Fruit fly (Drosophila melanogaster): ENCODE measurements around the gene CG13055.

Gene CG13055

dm6 chr3L:16268106-16268733 lies 16.1 kb upstream of the CG13055 start, which contains the start of gene CG4950:
CG4950 (minus strand) TSS chr3L:16268156.
- peak; percentile 40 for TF ChIP-seq HLH106 (tag; optimal IDR thresholded peaks at IDR 0.05)
- TF ChIP-seq jim (GFP tag; optimal IDR thresholded peaks at IDR 0.05), result no peak

dm6 chr3L:16265000-16265399 lies 12.8 kb upstream of the CG13055 start, which contains the start of the genes CG13051 and CG13069:
CG13051 (minus strand) TSS chr3L:16265100.
CG13069 (plus strand) TSS chr3L:16265385.
- TF ChIP-seq Rel (GFP tag; optimal IDR thresholded peaks at IDR 0.05) (no peak), Rel (tag; optimal IDR thresholded peaks at IDR 0.05) (no peak), Abd-B (GFP tag; optimal IDR thresholded peaks at IDR 0.05) (no peak), woc (GFP tag; optimal IDR thresholded peaks at IDR 0.05) (no peak), usp (GFP tag; optimal IDR thresholded peaks at IDR 0.05) (no peak), CG32264 (GFP tag; optimal IDR thresholded peaks at IDR 0.05) (no peak), foxo (GFP tag; optimal IDR thresholded peaks at IDR 0.05) (no peak), ey (GFP tag; optimal IDR thresholded peaks at IDR 0.05) (no peak), N (GFP tag; optimal IDR thresholded peaks at IDR 0.05) (no peak), HLH106 (tag; optimal IDR thresholded peaks at IDR 0.05) (no peak)

dm6 chr3L:16263043-16263442 lies 10.9 kb upstream of the CG13055 start, which contains the start of gene CG13070:
CG13070 (plus strand) TSS chr3L:16263343.
- TF ChIP-seq jim (GFP tag; optimal IDR thresholded peaks at IDR 0.05) (no peak), Dfd (GFP tag; optimal IDR thresholded peaks at IDR 0.05) (no peak), usp (GFP tag; optimal IDR thresholded peaks at IDR 0.05) (no peak), Hr78 (GFP tag; optimal IDR thresholded peaks at IDR 0.05) (no peak)

dm6 chr3L:16262440-16262839 lies 10.3 kb upstream of the CG13055 start, which contains the start of gene CG13071:
CG13071 (plus strand) TSS chr3L:16262740.
- TF ChIP-seq CG9705 (GFP tag; optimal IDR thresholded peaks at IDR 0.05) (no peak), Myc (optimal IDR thresholded peaks at IDR 0.05) (no peak), HLH106 (tag; optimal IDR thresholded peaks at IDR 0.05) (no peak), Jra (GFP tag; optimal IDR thresholded peaks at IDR 0.05) (no peak), rgr (GFP tag; optimal IDR thresholded peaks at IDR 0.05) (no peak), Rel (GFP tag; optimal IDR thresholded peaks at IDR 0.05) (no peak), Rel (tag; optimal IDR thresholded peaks at IDR 0.05) (no peak)

- TF ChIP-seq Dif (GFP tag; optimal IDR thresholded peaks at IDR 0.05; ENCODE audit: partially characterized antibody) (no peak), CG9705 (GFP tag; optimal IDR thresholded peaks at IDR 0.05) (no peak), tai (GFP tag; optimal IDR thresholded peaks at IDR 0.05) (no peak), fru (GFP tag; optimal IDR thresholded peaks at IDR 0.05) (no peak), CrebA (GFP tag; optimal IDR thresholded peaks at IDR 0.05; ENCODE audit: borderline replicate concordance) (no peak), foxo (GFP tag; optimal IDR thresholded peaks at IDR 0.05) (no peak), Mio (GFP tag; optimal IDR thresholded peaks at IDR 0.05) (no peak), dmrt93B (GFP tag; optimal IDR thresholded peaks at IDR 0.05) (no peak), sv (GFP tag; optimal IDR thresholded peaks at IDR 0.05) (no peak), brk (GFP tag; optimal IDR thresholded peaks at IDR 0.05) (no peak), usp (GFP tag; optimal IDR thresholded peaks at IDR 0.05) (no peak), OdsH (GFP tag; optimal IDR thresholded peaks at IDR 0.05) (no peak), GATAd (GFP tag; optimal IDR thresholded peaks at IDR 0.05) (no peak), Dfd (GFP tag; optimal IDR thresholded peaks at IDR 0.05) (no peak), Jra (GFP tag; optimal IDR thresholded peaks at IDR 0.05) (no peak), pan (optimal IDR thresholded peaks at IDR 0.05) (no peak), ey (GFP tag; optimal IDR thresholded peaks at IDR 0.05) (no peak), sage (GFP tag; optimal IDR thresholded peaks at IDR 0.05) (no peak)
These were observed 9.3 kb upstream of the CG13055 start, which contains the start of gene CG34247 for dm6 chr3L:16261505-16261904. CG34247 (minus strand) TSS chr3L:16261605.

- TF ChIP-seq sv (GFP tag; optimal IDR thresholded peaks at IDR 0.05), result no peak
- TF ChIP-seq woc (GFP tag; optimal IDR thresholded peaks at IDR 0.05), result no peak
- no peak for TF ChIP-seq dmrt93B (GFP tag; optimal IDR thresholded peaks at IDR 0.05)
- no peak for TF ChIP-seq lola (GFP tag; optimal IDR thresholded peaks at IDR 0.05)
- no peak for TF ChIP-seq HLH106 (tag; optimal IDR thresholded peaks at IDR 0.05)
- no peak for TF ChIP-seq foxo (GFP tag; optimal IDR thresholded peaks at IDR 0.05)
These were observed 7.4 kb upstream of the CG13055 start, which contains the start of gene CG13053 for dm6 chr3L:16259552-16259951. CG13053 (minus strand) TSS chr3L:16259722.

All from whole organism, wandering third instar larva.